Worm (Caenorhabditis elegans): ENCODE data around the gene dyf-18.

DNA sequence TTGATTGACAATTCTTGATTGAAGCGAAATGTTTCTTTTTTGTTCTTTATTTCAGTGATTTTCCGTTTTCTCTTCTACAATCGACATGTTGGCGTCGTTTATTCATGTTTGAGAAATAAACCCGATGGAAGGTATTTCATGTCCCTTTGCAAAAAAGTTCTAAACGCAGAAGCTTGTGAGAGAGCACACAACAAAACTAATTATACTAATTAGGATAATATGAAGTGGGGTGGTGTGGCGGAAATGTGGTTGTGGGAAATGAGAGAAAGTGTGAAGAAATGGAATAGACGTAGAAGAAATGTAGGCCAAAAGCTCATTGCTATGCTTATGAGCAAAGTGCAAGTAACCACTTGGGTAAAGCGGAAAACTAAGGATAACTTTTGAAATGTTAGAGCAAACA lies 18.1 kb downstream of the dyf-18 start:
- TF ChIP-seq him-1 (tag; optimal IDR thresholded peaks at IDR 0.05) = no peak
- no peak for TF ChIP-seq dao-5 (tag; optimal IDR thresholded peaks at IDR 0.05)
- TF ChIP-seq W03F9.2 (tag; optimal IDR thresholded peaks at IDR 0.05) = no peak

Measured in whole organism, L4/young adult.